Worm (Caenorhabditis elegans): ENCODE measurements around the gene sdz-9.

DNA sequence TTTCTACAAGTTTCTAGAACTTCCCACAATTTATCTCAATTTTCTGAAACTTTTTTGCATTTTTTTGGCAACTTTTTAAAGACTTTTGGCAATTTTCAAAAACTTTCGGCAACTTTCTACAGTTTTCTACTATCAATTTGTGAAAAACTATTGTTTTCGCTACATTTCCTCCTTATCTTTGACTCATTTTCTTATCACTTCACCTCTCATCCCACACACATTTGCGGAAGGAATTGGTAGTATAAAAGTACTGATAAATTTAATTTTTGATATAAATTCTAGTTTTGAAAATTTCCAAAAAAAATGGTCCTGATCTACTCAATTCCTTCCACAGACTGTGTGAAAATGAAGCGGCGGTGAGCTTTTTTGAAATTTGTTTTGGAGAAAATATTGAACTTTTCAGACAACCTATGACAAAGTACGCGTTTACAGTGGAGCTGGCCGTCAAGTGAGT, 23.8 kb downstream of the sdz-9 start, which contains the start of gene F29A7.4:
- TF ChIP-seq nhr-11 (tag; optimal IDR thresholded peaks at IDR 0.05) (no peak), ceh-16 (tag; optimal IDR thresholded peaks at IDR 0.05) (no peak), ceh-82 (tag; optimal IDR thresholded peaks at IDR 0.05) (no peak), zag-1 (tag; optimal IDR thresholded peaks at IDR 0.05) (no peak), nhr-23 (tag; optimal IDR thresholded peaks at IDR 0.05) (no peak), sma-9 (GFP tag; optimal IDR thresholded peaks at IDR 0.05) (no peak), sma-9 (tag; optimal IDR thresholded peaks at IDR 0.05) (no peak), elt-1 (tag; optimal IDR thresholded peaks at IDR 0.05) (no peak), nhr-21 (tag; optimal IDR thresholded peaks at IDR 0.05) (no peak)
